Worm (Caenorhabditis elegans): Measurements from ENCODE around the gene xtr-2.

ce11 chrX:12323439-12323838 lies 8.1 kb downstream of the xtr-2 start, which contains the start of gene srd-40:
- TF ChIP-seq nhr-84 (tag; optimal IDR thresholded peaks at IDR 0.05) (no peak), C34B4.2 (tag; optimal IDR thresholded peaks at IDR 0.05) (no peak), unc-98 (GFP tag; IDR thresholded peaks at IDR 0.05) (no peak), unc-130 (tag; optimal IDR thresholded peaks at IDR 0.05) (no peak), unc-30 (tag; optimal IDR thresholded peaks at IDR 0.05) (no peak), elt-3 (tag; optimal IDR thresholded peaks at IDR 0.05) (no peak), C16A3.4 (tag; optimal IDR thresholded peaks at IDR 0.05) (no peak), dpl-1 (GFP tag; optimal IDR thresholded peaks at IDR 0.05) (no peak), xbp-1 (tag; optimal IDR thresholded peaks at IDR 0.05) (no peak), F16B12.6 (tag; optimal IDR thresholded peaks at IDR 0.05) (no peak), mdl-1 (tag; optimal IDR thresholded peaks at IDR 0.05) (no peak), fos-1 (tag; optimal IDR thresholded peaks at IDR 0.05) (no peak)

Data from whole organism, L1 larva.